Worm (Caenorhabditis elegans): Measurements from ENCODE around the gene C02F12.5.

C02F12.5 gene

ce11 chrX:3671998-3672397 is at the start of gene C02F12.5:
Gene C02F12.5, minus strand, starts transcription at chrX:3672098.
- TF ChIP-seq ceh-36 (tag; optimal IDR thresholded peaks at IDR 0.05), result no peak
- TF ChIP-seq sea-1 (GFP tag; conservative IDR thresholded peaks at IDR 0.05), result no peak
- no peak for TF ChIP-seq flt-1 (GFP tag; IDR thresholded peaks at IDR 0.05)
- TF ChIP-seq B0310.2 (tag; optimal IDR thresholded peaks at IDR 0.05), result no peak
- TF ChIP-seq scrt-1 (GFP tag; IDR thresholded peaks at IDR 0.05), result no peak
- no peak for TF ChIP-seq aly-1 (tag; optimal IDR thresholded peaks at IDR 0.05)
- no peak for TF ChIP-seq hmg-4 (GFP tag; optimal IDR thresholded peaks at IDR 0.05)
- TF ChIP-seq hnd-1 (tag; optimal IDR thresholded peaks at IDR 0.05), result no peak

ce11 chrX:3715835-3716234 is 43.9 kb upstream of the C02F12.5 start:
- TF ChIP-seq ets-7 (tag; optimal IDR thresholded peaks at IDR 0.05) (no peak), sea-1 (GFP tag; conservative IDR thresholded peaks at IDR 0.05) (no peak), tbx-11 (GFP tag; IDR thresholded peaks at IDR 0.05) (no peak), F13C5.2 (tag; optimal IDR thresholded peaks at IDR 0.05) (no peak), ceh-13 (GFP tag; optimal IDR thresholded peaks at IDR 0.05) (no peak), hnd-1 (tag; optimal IDR thresholded peaks at IDR 0.05) (no peak), scrt-1 (GFP tag; IDR thresholded peaks at IDR 0.05) (no peak), pes-1 (GFP tag; IDR thresholded peaks at IDR 0.05) (no peak), aly-1 (tag; optimal IDR thresholded peaks at IDR 0.05) (no peak), tra-4 (tag; optimal IDR thresholded peaks at IDR 0.05) (no peak), flt-1 (GFP tag; IDR thresholded peaks at IDR 0.05) (no peak), tbx-37 (GFP tag; conservative IDR thresholded peaks at IDR 0.05) (no peak), B0310.2 (tag; optimal IDR thresholded peaks at IDR 0.05) (no peak), hmbx-1 (tag; optimal IDR thresholded peaks at IDR 0.05) (no peak), ceh-36 (tag; optimal IDR thresholded peaks at IDR 0.05) (no peak), ama-1 (optimal IDR thresholded peaks at IDR 0.05) (no peak), hmg-4 (GFP tag; optimal IDR thresholded peaks at IDR 0.05) (no peak)

ce11 chrX:3714797-3715196 is 42.9 kb upstream of the C02F12.5 start, which contains the start of gene C01C4.2:
Gene C01C4.2, plus strand, starts transcription at chrX:3715097.
- TF ChIP-seq F13C5.2 (tag; optimal IDR thresholded peaks at IDR 0.05) (no peak), tbx-37 (GFP tag; conservative IDR thresholded peaks at IDR 0.05) (no peak), ceh-13 (GFP tag; optimal IDR thresholded peaks at IDR 0.05) (no peak), ets-7 (tag; optimal IDR thresholded peaks at IDR 0.05) (no peak), B0310.2 (tag; optimal IDR thresholded peaks at IDR 0.05) (no peak), hmbx-1 (tag; optimal IDR thresholded peaks at IDR 0.05) (no peak), ama-1 (optimal IDR thresholded peaks at IDR 0.05) (no peak), tbx-11 (GFP tag; IDR thresholded peaks at IDR 0.05) (no peak), scrt-1 (GFP tag; IDR thresholded peaks at IDR 0.05) (no peak), ceh-36 (tag; optimal IDR thresholded peaks at IDR 0.05) (no peak)

ce11 chrX:3711581-3712101 is 39.7 kb upstream of the C02F12.5 start:
- TF ChIP-seq scrt-1 (GFP tag; IDR thresholded peaks at IDR 0.05) (no peak), pes-1 (GFP tag; IDR thresholded peaks at IDR 0.05) (no peak), B0310.2 (tag; optimal IDR thresholded peaks at IDR 0.05) (no peak), tbx-37 (GFP tag; conservative IDR thresholded peaks at IDR 0.05) (no peak), F13C5.2 (tag; optimal IDR thresholded peaks at IDR 0.05) (no peak), tbx-11 (GFP tag; IDR thresholded peaks at IDR 0.05) (no peak), ceh-13 (GFP tag; optimal IDR thresholded peaks at IDR 0.05) (no peak), flt-1 (GFP tag; IDR thresholded peaks at IDR 0.05) (no peak), ets-7 (tag; optimal IDR thresholded peaks at IDR 0.05) (no peak), ceh-36 (tag; optimal IDR thresholded peaks at IDR 0.05) (no peak), hnd-1 (tag; optimal IDR thresholded peaks at IDR 0.05) (no peak), sea-1 (GFP tag; conservative IDR thresholded peaks at IDR 0.05) (no peak), tra-4 (tag; optimal IDR thresholded peaks at IDR 0.05) (no peak), ama-1 (optimal IDR thresholded peaks at IDR 0.05) (no peak), hmg-4 (GFP tag; optimal IDR thresholded peaks at IDR 0.05) (no peak), hmbx-1 (tag; optimal IDR thresholded peaks at IDR 0.05) (no peak), aly-1 (tag; optimal IDR thresholded peaks at IDR 0.05) (no peak)

- TF ChIP-seq hmbx-1 (tag; optimal IDR thresholded peaks at IDR 0.05) (no peak), B0310.2 (tag; optimal IDR thresholded peaks at IDR 0.05) (no peak), ceh-36 (tag; optimal IDR thresholded peaks at IDR 0.05) (no peak), ama-1 (optimal IDR thresholded peaks at IDR 0.05) (no peak), hmg-4 (GFP tag; optimal IDR thresholded peaks at IDR 0.05) (no peak), aly-1 (tag; optimal IDR thresholded peaks at IDR 0.05) (no peak), sea-1 (GFP tag; conservative IDR thresholded peaks at IDR 0.05) (no peak), hnd-1 (tag; optimal IDR thresholded peaks at IDR 0.05) (no peak), tbx-11 (GFP tag; IDR thresholded peaks at IDR 0.05) (no peak)
Observed at ce11 chrX:3709747-3710146, 37.8 kb upstream of the C02F12.5 start.

- TF ChIP-seq ceh-36 (tag; optimal IDR thresholded peaks at IDR 0.05) (no peak), B0310.2 (tag; optimal IDR thresholded peaks at IDR 0.05) (no peak), ceh-13 (GFP tag; optimal IDR thresholded peaks at IDR 0.05) (no peak), ama-1 (optimal IDR thresholded peaks at IDR 0.05) (no peak)
Observed at ce11 chrX:3706319-3706718, 34.4 kb upstream of the C02F12.5 start.

ce11 chrX:3705319-3705718 is 33.4 kb upstream of the C02F12.5 start:
- no peak for TF ChIP-seq B0310.2 (tag; optimal IDR thresholded peaks at IDR 0.05)
- no peak for TF ChIP-seq tbx-11 (GFP tag; IDR thresholded peaks at IDR 0.05)
- no peak for TF ChIP-seq tbx-37 (GFP tag; conservative IDR thresholded peaks at IDR 0.05)
- no peak for TF ChIP-seq hmg-4 (GFP tag; optimal IDR thresholded peaks at IDR 0.05)
- no peak for TF ChIP-seq hmbx-1 (tag; optimal IDR thresholded peaks at IDR 0.05)
- TF ChIP-seq aly-1 (tag; optimal IDR thresholded peaks at IDR 0.05), result no peak
- TF ChIP-seq ets-7 (tag; optimal IDR thresholded peaks at IDR 0.05), result no peak
- no peak for TF ChIP-seq scrt-1 (GFP tag; IDR thresholded peaks at IDR 0.05)
- TF ChIP-seq tra-4 (tag; optimal IDR thresholded peaks at IDR 0.05), result no peak
- no peak for TF ChIP-seq hnd-1 (tag; optimal IDR thresholded peaks at IDR 0.05)
- no peak for TF ChIP-seq F13C5.2 (tag; optimal IDR thresholded peaks at IDR 0.05)
- no peak for TF ChIP-seq ama-1 (optimal IDR thresholded peaks at IDR 0.05)
- no peak for TF ChIP-seq ceh-36 (tag; optimal IDR thresholded peaks at IDR 0.05)
- no peak for TF ChIP-seq flt-1 (GFP tag; IDR thresholded peaks at IDR 0.05)
- no peak for TF ChIP-seq ceh-13 (GFP tag; optimal IDR thresholded peaks at IDR 0.05)
- TF ChIP-seq sea-1 (GFP tag; conservative IDR thresholded peaks at IDR 0.05), result no peak
- no peak for TF ChIP-seq pes-1 (GFP tag; IDR thresholded peaks at IDR 0.05)

Data from whole organism, early embryonic.